Worm (Caenorhabditis elegans): ENCODE data around the gene F09C6.16.

ce11 chrV:16904612-16905011 is 5.2 kb downstream of the F09C6.16 start, which contains the start of gene nhr-262:
- no peak for TF ChIP-seq pha-4 (tag; optimal IDR thresholded peaks at IDR 0.05)
- no peak for TF ChIP-seq tbx-2 (tag; optimal IDR thresholded peaks at IDR 0.05)
- no peak for TF ChIP-seq fkh-6 (tag; optimal IDR thresholded peaks at IDR 0.05)
- TF ChIP-seq elt-2 (tag; optimal IDR thresholded peaks at IDR 0.05): no peak
- no peak for TF ChIP-seq ceh-31 (tag; optimal IDR thresholded peaks at IDR 0.05)
